Worm (Caenorhabditis elegans): ENCODE data around the gene F36G9.7.

F36G9.7 gene

ce11 chrV:15921102-15921501 lies 48.5 kb downstream of the F36G9.7 start, which contains the start of gene cdr-1:
Gene cdr-1 (plus strand): TSS chrV:15921309.
- TF ChIP-seq ceh-43 (GFP tag; optimal IDR thresholded peaks at IDR 0.05), result no peak
- no peak for TF ChIP-seq M03D4.4 (tag; optimal IDR thresholded peaks at IDR 0.05)
- no peak for TF ChIP-seq ces-1 (GFP tag; optimal IDR thresholded peaks at IDR 0.05)
- no peak for TF ChIP-seq sem-2 (GFP tag; optimal IDR thresholded peaks at IDR 0.05)
- no peak for TF ChIP-seq unc-120 (tag; optimal IDR thresholded peaks at IDR 0.05; ENCODE audit: poor library complexity, severe bottlenecking)
- no peak for TF ChIP-seq ham-2 (GFP tag; optimal IDR thresholded peaks at IDR 0.05)
- no peak for TF ChIP-seq lin-32 (GFP tag; optimal IDR thresholded peaks at IDR 0.05)

ce11 chrV:15920273-15920672 lies 49.3 kb downstream of the F36G9.7 start, which contains the start of gene F35E8.10:
Gene F35E8.10 (minus strand): TSS chrV:15920373.
- TF ChIP-seq tbx-8 (GFP tag; optimal IDR thresholded peaks at IDR 0.05) (no peak), sem-2 (GFP tag; optimal IDR thresholded peaks at IDR 0.05) (no peak), unc-39 (tag; optimal IDR thresholded peaks at IDR 0.05) (no peak), nhr-2 (tag; optimal IDR thresholded peaks at IDR 0.05) (no peak), elt-3 (tag; optimal IDR thresholded peaks at IDR 0.05) (no peak), ztf-11 (tag; optimal IDR thresholded peaks at IDR 0.05) (no peak), nhr-12 (tag; optimal IDR thresholded peaks at IDR 0.05) (no peak), ceh-39 (tag; optimal IDR thresholded peaks at IDR 0.05) (no peak), ceh-83 (GFP tag; optimal IDR thresholded peaks at IDR 0.05) (no peak), blmp-1 (tag; optimal IDR thresholded peaks at IDR 0.05) (no peak), hlh-1 (tag; optimal IDR thresholded peaks at IDR 0.05) (no peak), nhr-76 (tag; optimal IDR thresholded peaks at IDR 0.05) (no peak), elt-1 (tag; optimal IDR thresholded peaks at IDR 0.05; ENCODE audit: borderline replicate concordance, insufficient read depth) (no peak)
